Fruit fly (Drosophila melanogaster) whole organism: ENCODE results near the gene CG3168.

Experiments
- CG8478 ChIP-seq: fragments of >200 bp; optimal IDR thresholded peaks from 2 replicates; lab custom pipeline; 2018; ENCODE audit warnings: inconsistent platforms
- Dll ChIP-seq: fragments of >200 bp; optimal IDR thresholded peaks from 2 replicates; lab custom pipeline; 2017
- EcR ChIP-seq, 2 experiments: fragments of >200 bp; optimal IDR thresholded peaks; 2 replicates each; lab custom pipeline; 2017; ENCODE audit warnings: missing biosample characterization in 2 of 2, missing genetic modification characterization in 2 of 2, missing genetic modification reagents in 2 of 2
- pan ChIP-seq: fragments of >200 bp; optimal IDR thresholded peaks from 2 replicates; lab custom pipeline; 2017
- psq ChIP-seq: fragments of >200 bp; optimal IDR thresholded peaks from 2 replicates; lab custom pipeline; 2017

DNA sequence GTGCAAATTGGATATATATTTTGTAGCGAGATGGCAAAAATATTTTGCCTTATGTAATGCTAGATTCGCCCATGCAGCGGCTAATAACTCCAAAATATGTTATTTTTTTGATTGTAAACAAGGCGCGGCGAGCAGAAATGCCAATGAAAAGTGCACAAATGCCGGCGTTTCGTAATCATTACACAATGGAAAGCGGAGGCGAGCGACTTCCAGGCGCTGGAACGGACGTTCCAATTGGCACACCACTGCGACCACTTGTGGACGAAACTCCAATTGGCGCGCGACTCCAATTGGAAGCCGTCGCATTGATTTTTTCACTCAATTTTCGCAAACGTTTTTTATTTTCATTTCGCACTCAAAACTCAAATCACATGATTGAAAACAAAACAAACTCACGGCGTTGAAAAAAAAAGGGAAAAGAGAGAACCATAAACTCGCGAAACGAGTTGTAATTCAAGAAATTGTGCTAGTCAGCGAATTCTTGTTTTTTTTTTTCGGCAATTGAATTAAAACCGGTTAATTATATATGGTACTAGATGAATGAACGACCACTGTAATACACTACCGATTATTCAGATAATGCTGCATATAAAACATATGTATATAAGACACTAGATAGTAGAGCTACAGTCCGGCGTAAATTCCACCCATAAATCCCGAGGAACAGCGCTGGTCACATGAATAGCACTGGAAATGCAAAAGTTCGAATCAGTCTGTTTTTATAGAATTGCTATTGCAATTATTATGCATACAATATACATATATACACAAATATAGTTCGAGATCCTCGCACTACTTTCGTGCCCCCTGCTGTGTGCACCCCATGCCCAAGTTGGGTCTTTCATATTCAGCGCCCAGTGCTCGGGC is 60.9 kb downstream of the CG3168 start, which contains the start of gene ND-ASHI:
- no peak for TF ChIP-seq Dll (lab: Kevin White, UChicago)
- TF ChIP-seq pan (lab: Kevin White, UChicago): no peak
- TF ChIP-seq CG8478 (lab: Kevin White, UChicago): no peak
- TF ChIP-seq psq: no peak
- TF ChIP-seq EcR (GFP tag; optimal IDR thresholded peaks at IDR 0.05; lab: Kevin White, UChicago): no peak
